Worm (Caenorhabditis elegans) whole organism, young adult: Measurements from ENCODE around the gene R01B10.3.

Experiments
- B0019.2 ChIP-seq: fragments of 200-800 bp; sonication (Bioruptor generic); conservative IDR thresholded peaks from 2 replicates; pipeline ENCODE4 v1.3.6; 2022; ENCODE audit warnings: missing genetic modification reagents, missing genetic modification characterization, missing compliant biosample characterization
- B0261.1 ChIP-seq: sonication (generic microtip); optimal IDR thresholded peaks from 2 replicates; lab custom pipeline; 2016; ENCODE audit warnings: mild to moderate bottlenecking, missing genetic modification characterization, moderate library complexity, missing compliant biosample characterization
- C06A6.2 ChIP-seq: fragments of 200-800 bp; sonication (Bioruptor generic); conservative IDR thresholded peaks from 2 replicates; pipeline ENCODE4 v1.3.6; 2022; ENCODE audit warnings: missing genetic modification characterization, missing compliant biosample characterization
- F10E7.11 ChIP-seq: sonication (generic microtip); optimal IDR thresholded peaks from 2 replicates; lab custom pipeline; 2017; ENCODE audit warnings: mild to moderate bottlenecking, missing genetic modification characterization, moderate library complexity, missing compliant biosample characterization
- F22D6.2 ChIP-seq: sonication (generic microtip); optimal IDR thresholded peaks from 2 replicates; lab custom pipeline; 2016; ENCODE audit warnings: mild to moderate bottlenecking, missing genetic modification characterization, missing compliant biosample characterization
- F37B4.10 ChIP-seq: fragments of 200-800 bp; sonication (Bioruptor generic); IDR thresholded peaks from 2 replicates; pipeline ENCODE4 v1.3.6; 2022; ENCODE audit warnings: missing genetic modification characterization, missing compliant biosample characterization
- F55B11.4 ChIP-seq: sonication (generic microtip); optimal IDR thresholded peaks from 2 replicates; lab custom pipeline; 2016; ENCODE audit warnings: missing compliant biosample characterization, missing genetic modification characterization, borderline replicate concordance; ENCODE audit not compliant: insufficient read depth
- T07F8.4 ChIP-seq: sonication (generic microtip); optimal IDR thresholded peaks from 2 replicates; lab custom pipeline; 2016; ENCODE audit warnings: mild to moderate bottlenecking, missing genetic modification characterization, moderate library complexity, missing compliant biosample characterization
- Y53G8AR.9 ChIP-seq: fragments of 200-800 bp; sonication (Bioruptor generic); conservative IDR thresholded peaks from 2 replicates; pipeline ENCODE4 v1.3.6; 2022; ENCODE audit warnings: missing genetic modification reagents, missing genetic modification characterization, missing compliant biosample characterization
- Y56A3A.18 ChIP-seq: fragments of 200-800 bp; sonication (Bioruptor generic); IDR thresholded peaks from 2 replicates; pipeline ENCODE4 v1.3.6; 2022; ENCODE audit warnings: missing genetic modification reagents, missing genetic modification characterization, missing compliant biosample characterization
- Y95B8A.8 ChIP-seq: fragments of 200-800 bp; sonication (Bioruptor generic); IDR thresholded peaks from 2 replicates; pipeline ENCODE4 v1.3.6; 2022; ENCODE audit warnings: missing genetic modification reagents, missing genetic modification characterization, missing compliant biosample characterization
- ZK185.1 ChIP-seq: sonication (generic microtip); optimal IDR thresholded peaks from 2 replicates; lab custom pipeline; 2016; ENCODE audit warnings: mild to moderate bottlenecking, missing genetic modification characterization, missing compliant biosample characterization; ENCODE audit not compliant: poor library complexity, severe bottlenecking
- ama-1 ChIP-seq, 3 experiments: fragments of 150-350 bp in 1 of 3; sonication (generic microtip) in 2 of 3; optimal IDR thresholded peaks; 2 replicates each; lab custom pipeline; 2014 to 2018; ENCODE audit warnings: missing biosample characterization in 2 of 3, missing genetic modification characterization in 2 of 3, missing genetic modification reagents in 2 of 3
- athp-1 ChIP-seq: sonication (generic microtip); optimal IDR thresholded peaks from 2 replicates; lab custom pipeline; 2017; ENCODE audit warnings: mild to moderate bottlenecking, missing genetic modification characterization, missing compliant biosample characterization
- attf-3 ChIP-seq: fragments of 200-800 bp; sonication (Bioruptor generic); conservative IDR thresholded peaks from 2 replicates; pipeline ENCODE4 v1.3.6; 2022; ENCODE audit warnings: missing genetic modification reagents, missing genetic modification characterization, missing compliant biosample characterization
- attf-5 ChIP-seq: fragments of 200-800 bp; sonication (Bioruptor generic); optimal IDR thresholded peaks from 2 replicates; lab custom pipeline; 2018; ENCODE audit warnings: mild to moderate bottlenecking, missing genetic modification characterization, missing compliant biosample characterization
- bed-1 ChIP-seq: fragments of 200-800 bp; sonication (Bioruptor generic); IDR thresholded peaks from 2 replicates; pipeline ENCODE4 v1.3.6; 2022; ENCODE audit warnings: missing genetic modification reagents, missing genetic modification characterization, missing compliant biosample characterization
- ccch-3 ChIP-seq: fragments of 200-800 bp; sonication (Bioruptor generic); optimal IDR thresholded peaks from 2 replicates; lab custom pipeline; 2018; ENCODE audit warnings: mild to moderate bottlenecking, missing genetic modification characterization, missing compliant biosample characterization
- cebp-1 ChIP-seq, 2 experiments: fragments of 200-800 bp in 1 of 2; sonication (Bioruptor generic) in 1 of 2; sonication (generic microtip) in 1 of 2; IDR thresholded peaks in 1 of 2; optimal IDR thresholded peaks in 1 of 2; 2 replicates each; pipeline versions ENCODE4 v1.3.6 to Lab custom; 2017 to 2022; ENCODE audit warnings: missing compliant biosample characterization in 2 of 2, missing genetic modification characterization in 2 of 2, mild to moderate bottlenecking in 1 of 2, missing genetic modification reagents in 1 of 2, moderate library complexity in 1 of 2
- ceh-27 ChIP-seq: fragments of 200-800 bp; sonication (Bioruptor generic); optimal IDR thresholded peaks from 2 replicates; lab custom pipeline; 2018; ENCODE audit warnings: mild to moderate bottlenecking, missing genetic modification characterization, moderate library complexity, missing compliant biosample characterization
- ceh-40 ChIP-seq: fragments of 200-800 bp; sonication (Bioruptor generic); IDR thresholded peaks from 2 replicates; pipeline ENCODE4 v1.3.6; 2022; ENCODE audit warnings: missing genetic modification characterization, missing compliant biosample characterization
- ceh-79 ChIP-seq: sonication (generic microtip); optimal IDR thresholded peaks from 2 replicates; lab custom pipeline; 2017; ENCODE audit warnings: mild to moderate bottlenecking, missing genetic modification characterization, missing compliant biosample characterization
- dpff-1 ChIP-seq: sonication (generic microtip); optimal IDR thresholded peaks from 2 replicates; lab custom pipeline; 2017; ENCODE audit warnings: mild to moderate bottlenecking, missing genetic modification characterization, missing compliant biosample characterization
- egl-18 ChIP-seq: fragments of 200-800 bp; sonication (Bioruptor generic); IDR thresholded peaks from 2 replicates; pipeline ENCODE4 v1.3.6; 2022; ENCODE audit warnings: missing genetic modification reagents, missing genetic modification characterization, missing compliant biosample characterization
- ekl-4 ChIP-seq: fragments of 200-800 bp; sonication (Bioruptor generic); IDR thresholded peaks from 2 replicates; pipeline ENCODE4 v1.3.6; 2022; ENCODE audit warnings: missing genetic modification reagents, missing genetic modification characterization, missing compliant biosample characterization
- ets-4 ChIP-seq: fragments of 200-800 bp; sonication (Bioruptor generic); optimal IDR thresholded peaks from 2 replicates; lab custom pipeline; 2018; ENCODE audit warnings: mild to moderate bottlenecking, missing genetic modification characterization, missing compliant biosample characterization
- fkh-3 ChIP-seq: sonication (generic microtip); optimal IDR thresholded peaks from 2 replicates; lab custom pipeline; 2016; ENCODE audit warnings: mild to moderate bottlenecking, missing genetic modification characterization, missing compliant biosample characterization
- hlh-12 ChIP-seq: sonication (generic microtip); optimal IDR thresholded peaks from 2 replicates; lab custom pipeline; 2016; ENCODE audit warnings: missing genetic modification characterization, missing compliant biosample characterization
- hrde-1 ChIP-seq: sonication (generic microtip); optimal IDR thresholded peaks from 2 replicates; lab custom pipeline; 2016; ENCODE audit warnings: missing genetic modification characterization, mild to moderate bottlenecking, missing compliant biosample characterization, moderate library complexity, missing genotype, missing genetic modification reagents, borderline replicate concordance
- hsf-1 ChIP-seq: fragments of 200-800 bp; sonication (Bioruptor generic); IDR thresholded peaks from 2 replicates; pipeline ENCODE4 v1.3.6; 2022; ENCODE audit warnings: missing genetic modification reagents, missing genetic modification characterization, missing compliant biosample characterization
- let-526 ChIP-seq: fragments of 200-800 bp; sonication (Bioruptor generic); IDR thresholded peaks from 2 replicates; pipeline ENCODE4 v1.3.6; 2022; ENCODE audit warnings: missing genetic modification reagents, missing genetic modification characterization, missing compliant biosample characterization
- let-607 ChIP-seq, 2 experiments: fragments of 200-800 bp in 1 of 2; sonication (Bioruptor generic) in 1 of 2; sonication (generic microtip) in 1 of 2; optimal IDR thresholded peaks; 2 replicates each; lab custom pipeline; 2016 to 2018; ENCODE audit warnings: mild to moderate bottlenecking in 2 of 2, missing compliant biosample characterization in 2 of 2, missing genetic modification characterization in 2 of 2, moderate library complexity in 2 of 2, missing genotype in 1 of 2
- lin-35 ChIP-seq, 3 experiments: fragments of 150-350 bp in 2 of 3; sonication (generic microtip) in 1 of 3; optimal IDR thresholded peaks; 2 replicates each; lab custom pipeline; 2014 to 2018; ENCODE audit warnings: missing biosample characterization in 3 of 3, missing genetic modification characterization in 3 of 3, missing genetic modification reagents in 3 of 3
- lin-40 ChIP-seq: sonication (generic microtip); optimal IDR thresholded peaks from 2 replicates; lab custom pipeline; 2016; ENCODE audit warnings: missing genetic modification characterization, mild to moderate bottlenecking, missing compliant biosample characterization, missing genotype, missing genetic modification reagents
- lin-54 ChIP-seq: fragments of 200-800 bp; sonication (Bioruptor generic); optimal IDR thresholded peaks from 2 replicates; lab custom pipeline; 2018; ENCODE audit warnings: mild to moderate bottlenecking, missing genetic modification characterization, missing compliant biosample characterization
- lir-1 ChIP-seq: fragments of 200-800 bp; sonication (Bioruptor generic); conservative IDR thresholded peaks from 2 replicates; pipeline ENCODE4 v1.3.6; 2022; ENCODE audit warnings: missing genetic modification reagents, missing genetic modification characterization, missing compliant biosample characterization
- madf-3 ChIP-seq: fragments of 200-800 bp; sonication (Bioruptor generic); IDR thresholded peaks from 2 replicates; pipeline ENCODE4 v1.3.6; 2022; ENCODE audit warnings: missing genetic modification reagents, missing genetic modification characterization, missing compliant biosample characterization
- madf-6 ChIP-seq: fragments of 200-800 bp; sonication (Bioruptor generic); IDR thresholded peaks from 2 replicates; pipeline ENCODE4 v1.3.6; 2022; ENCODE audit warnings: missing genetic modification reagents, missing genetic modification characterization, missing compliant biosample characterization
- mxl-1 ChIP-seq: sonication (generic microtip); optimal IDR thresholded peaks from 2 replicates; lab custom pipeline; 2016; ENCODE audit warnings: missing genetic modification characterization, missing compliant biosample characterization
- nhr-90 ChIP-seq: sonication (generic microtip); optimal IDR thresholded peaks from 2 replicates; lab custom pipeline; 2016; ENCODE audit warnings: missing genotype, mild to moderate bottlenecking, missing genetic modification characterization, missing compliant biosample characterization
- repo-1 ChIP-seq: sonication (generic microtip); optimal IDR thresholded peaks from 2 replicates; lab custom pipeline; 2017; ENCODE audit warnings: mild to moderate bottlenecking, missing genetic modification characterization, missing compliant biosample characterization
- sdz-38 ChIP-seq: sonication (generic microtip); optimal IDR thresholded peaks from 2 replicates; lab custom pipeline; 2016; ENCODE audit warnings: missing genotype, missing genetic modification characterization, missing compliant biosample characterization
- snpc-1.3 ChIP-seq: sonication (generic microtip); optimal IDR thresholded peaks from 2 replicates; lab custom pipeline; 2017; ENCODE audit warnings: missing genetic modification characterization, mild to moderate bottlenecking, missing compliant biosample characterization, antibody characterized with exemption, moderate library complexity, missing genotype, missing genetic modification reagents; ENCODE audit not compliant: insufficient read depth
- tbp1 ChIP-seq: fragments of 200-800 bp; sonication (Bioruptor generic); optimal IDR thresholded peaks from 2 replicates; lab custom pipeline; 2018; ENCODE audit warnings: mild to moderate bottlenecking, missing genetic modification characterization, missing compliant biosample characterization
- xnd-1 ChIP-seq: sonication (generic microtip); optimal IDR thresholded peaks from 2 replicates; lab custom pipeline; 2016; ENCODE audit warnings: missing genotype, missing genetic modification reagents, missing genetic modification characterization, missing compliant biosample characterization
- zfh-2 ChIP-seq: fragments of 200-800 bp; sonication (Bioruptor generic); conservative IDR thresholded peaks from 2 replicates; pipeline ENCODE4 v1.3.6; 2022; ENCODE audit warnings: missing genetic modification reagents, missing genetic modification characterization, missing compliant biosample characterization

Gene R01B10.3

ce11 chrV:6000368-6000802, 44.5 kb downstream of the R01B10.3 start (continued):
- no peak for TF ChIP-seq B0261.1 (tag; lab: Kevin White, UChicago)
- TF ChIP-seq ceh-40 (GFP tag; lab: Robert Waterston, UW) = no peak
- TF ChIP-seq ZK185.1 = peak; percentile 78
- peak; percentile 95 for TF ChIP-seq lin-40 (tag; lab: Kevin White, UChicago)
- peak; percentile 76 for TF ChIP-seq lin-54 (GFP tag; lab: Kevin White, UChicago)
- TF ChIP-seq ekl-4 (GFP tag; lab: Robert Waterston, UW) = peak; percentile 82
- TF ChIP-seq snpc-1.3 (tag; lab: Kevin White, UChicago) = no peak
- no peak for TF ChIP-seq sdz-38
- TF ChIP-seq hsf-1 = peak; percentile 57; the same call in 1 of the 2 replicates
- peak; percentile 93 for TF ChIP-seq attf-5 (GFP tag; lab: Kevin White, UChicago)
- TF ChIP-seq zfh-2 (GFP tag; lab: Robert Waterston, UW) = peak; percentile 90
- peak; percentile 74; the same call in 1 of the 2 replicates for TF ChIP-seq Y53G8AR.9 (GFP tag; lab: Robert Waterston, UW)
- no peak for TF ChIP-seq T07F8.4 (tag; lab: Kevin White, UChicago)
- TF ChIP-seq mxl-1 (tag; lab: Kevin White, UChicago) = no peak
- peak; percentile 26; the same call in 1 of the 2 replicates for TF ChIP-seq cebp-1 (GFP tag; IDR thresholded peaks at IDR 0.05; lab: Robert Waterston, UW)
- peak; percentile 91 for TF ChIP-seq cebp-1 (tag; optimal IDR thresholded peaks at IDR 0.05; lab: Kevin White, UChicago)
- TF ChIP-seq attf-3 (GFP tag; lab: Robert Waterston, UW) = peak; percentile 62
- TF ChIP-seq lir-1 (GFP tag; lab: Robert Waterston, UW) = peak; percentile 81
- TF ChIP-seq F22D6.2 = peak; percentile 72
- TF ChIP-seq Y95B8A.8 (GFP tag; lab: Robert Waterston, UW) = 0 out of 2 replicates have a peak, but pooled peaks have one; percentile 46
- TF ChIP-seq Y56A3A.18 = peak; percentile 89; the same call in 1 of the 2 replicates
- no peak for TF ChIP-seq ccch-3
- no peak for TF ChIP-seq F55B11.4 (tag; lab: Kevin White, UChicago)
- TF ChIP-seq ama-1 (optimal IDR thresholded peaks at IDR 0.05; lab: Kevin White, UChicago) = no peak
- no peak for TF ChIP-seq ama-1 (GFP tag; optimal IDR thresholded peaks at IDR 0.05; lab: Kevin White, UChicago)
- no peak for TF ChIP-seq fkh-3 (tag; lab: Kevin White, UChicago)
- no peak for TF ChIP-seq B0019.2
- TF ChIP-seq hlh-12 (tag; lab: Kevin White, UChicago) = no peak
- peak in 1 of 3 experiments; percentile 59 for TF ChIP-seq lin-35 (GFP tag; optimal IDR thresholded peaks at IDR 0.05; lab: Kevin White, UChicago)
- peak; percentile 80 for TF ChIP-seq ceh-27 (GFP tag; lab: Kevin White, UChicago)
- TF ChIP-seq ceh-79 = no peak
- TF ChIP-seq repo-1 (tag; lab: Kevin White, UChicago) = peak; percentile 77
- TF ChIP-seq madf-6 (GFP tag; lab: Robert Waterston, UW) = peak; percentile 43; the same call in 1 of the 2 replicates
- TF ChIP-seq nhr-90 (tag; lab: Kevin White, UChicago) = peak; percentile 75
- TF ChIP-seq let-607 (tag; optimal IDR thresholded peaks at IDR 0.05; lab: Kevin White, UChicago) = peak; percentile 84 to 92
- TF ChIP-seq madf-3 = peak; percentile 83; the same call in 1 of the 2 replicates
- TF ChIP-seq dpff-1 = no peak
- TF ChIP-seq hrde-1 = no peak
- peak; percentile 69 for TF ChIP-seq athp-1
- peak; percentile 78 for TF ChIP-seq C06A6.2 (GFP tag; lab: Robert Waterston, UW)
- peak; percentile 89; the same call in 1 of the 2 replicates for TF ChIP-seq F37B4.10 (GFP tag; lab: Robert Waterston, UW)
- no peak for TF ChIP-seq F10E7.11 (tag; lab: Kevin White, UChicago)
- peak; percentile 91 for TF ChIP-seq ets-4
- no peak for TF ChIP-seq bed-1 (GFP tag; lab: Robert Waterston, UW)
- no peak for TF ChIP-seq xnd-1 (tag; lab: Kevin White, UChicago)
- peak; percentile 80; the same call in 1 of the 2 replicates for TF ChIP-seq let-526 (GFP tag; lab: Robert Waterston, UW)
- TF ChIP-seq egl-18 (GFP tag; lab: Robert Waterston, UW) = 0 out of 2 replicates have a peak, but pooled peaks have one; percentile 21
- peak; percentile 64 for TF ChIP-seq tbp1
